Worm (Caenorhabditis elegans): ENCODE data around the gene Y43F8B.13.

Gene Y43F8B.13

ce11 chrV:19477852-19478251 lies 22.1 kb downstream of the Y43F8B.13 start, which contains the start of gene Y43F8B.9:
TSS of gene Y43F8B.9 (plus strand) at chrV:19478152.
- no peak for TF ChIP-seq lin-15B (tag; optimal IDR thresholded peaks at IDR 0.05)
- no peak for TF ChIP-seq ets-5 (GFP tag; IDR thresholded peaks at IDR 0.05)
- TF ChIP-seq grh-1 (GFP tag; IDR thresholded peaks at IDR 0.05), result no peak
- TF ChIP-seq nhr-77 (tag; optimal IDR thresholded peaks at IDR 0.05), result no peak
- TF ChIP-seq nhr-85 (tag), result peak; percentile 54
- TF ChIP-seq elt-2 (tag; optimal IDR thresholded peaks at IDR 0.05), result no peak
- no peak for TF ChIP-seq elt-3 (tag; optimal IDR thresholded peaks at IDR 0.05)

- TF ChIP-seq unc-86 (tag; optimal IDR thresholded peaks at IDR 0.05) (no peak), unc-30 (tag; optimal IDR thresholded peaks at IDR 0.05) (no peak), elt-3 (tag; optimal IDR thresholded peaks at IDR 0.05) (no peak), nhr-90 (tag; optimal IDR thresholded peaks at IDR 0.05; ENCODE audit: poor library complexity) (no peak), C16A3.4 (tag; optimal IDR thresholded peaks at IDR 0.05) (no peak), mab-9 (GFP tag; IDR thresholded peaks at IDR 0.05) (no peak), sup-37 (GFP tag; optimal IDR thresholded peaks at IDR 0.05) (no peak), lin-13 (GFP tag; optimal IDR thresholded peaks at IDR 0.05) (no peak), swsn-7 (tag; optimal IDR thresholded peaks at IDR 0.05) (no peak), nhr-19 (GFP tag; conservative IDR thresholded peaks at IDR 0.05) (no peak), alr-1 (tag; optimal IDR thresholded peaks at IDR 0.05; ENCODE audit: borderline replicate concordance) (no peak), C04F5.9 (tag; optimal IDR thresholded peaks at IDR 0.05) (no peak), egl-27 (tag; optimal IDR thresholded peaks at IDR 0.05) (no peak), blmp-1 (tag; optimal IDR thresholded peaks at IDR 0.05) (no peak)
These were observed 26.8 kb downstream of the Y43F8B.13 start, which contains the start of gene Y43F8B.22 for ce11 chrV:19482535-19482934. TSS of gene Y43F8B.22 (plus strand) at chrV:19482835.

ce11 chrV:19484507-19484906 lies 28.8 kb downstream of the Y43F8B.13 start, which contains the start of gene Y43F8B.17:
TSS of gene Y43F8B.17 (plus strand) at chrV:19484721.
- TF ChIP-seq nhr-85 (tag) (peak; percentile 58), nhr-19 (GFP tag; conservative IDR thresholded peaks at IDR 0.05) (no peak)

ce11 chrV:19485261-19485660 lies 29.5 kb downstream of the Y43F8B.13 start, which contains the start of gene Y43F8B.28:
TSS of gene Y43F8B.28 (plus strand) at chrV:19485319.
- TF ChIP-seq jun-1 (tag; optimal IDR thresholded peaks at IDR 0.05) (no peak), ceh-63 (GFP tag; optimal IDR thresholded peaks at IDR 0.05) (no peak), blmp-1 (tag; optimal IDR thresholded peaks at IDR 0.05) (no peak), lir-3 (tag; optimal IDR thresholded peaks at IDR 0.05; ENCODE audit: poor library complexity) (no peak), lin-14 (GFP tag; optimal IDR thresholded peaks at IDR 0.05) (no peak), lin-15B (tag; optimal IDR thresholded peaks at IDR 0.05) (no peak)

ce11 chrV:19485690-19486089 lies 29.9 kb downstream of the Y43F8B.13 start, which contains the start of gene Y43F8B.18:
TSS of gene Y43F8B.18 (plus strand) at chrV:19485990.
- TF ChIP-seq mep-1 (tag; optimal IDR thresholded peaks at IDR 0.05) (no peak), ama-1 (optimal IDR thresholded peaks at IDR 0.05) (no peak), aly-2 (tag; optimal IDR thresholded peaks at IDR 0.05) (no peak), mef-2 (tag; optimal IDR thresholded peaks at IDR 0.05) (no peak), efl-3 (GFP tag; optimal IDR thresholded peaks at IDR 0.05) (no peak), snpc-4 (tag; optimal IDR thresholded peaks at IDR 0.05) (no peak), snu-23 (GFP tag; optimal IDR thresholded peaks at IDR 0.05) (no peak), pax-3 (tag; optimal IDR thresholded peaks at IDR 0.05) (no peak), nhr-28 (tag; optimal IDR thresholded peaks at IDR 0.05) (no peak), ztf-11 (tag; optimal IDR thresholded peaks at IDR 0.05) (no peak), nhr-20 (tag; optimal IDR thresholded peaks at IDR 0.05) (no peak), elt-3 (tag; optimal IDR thresholded peaks at IDR 0.05) (no peak), vab-15 (tag; optimal IDR thresholded peaks at IDR 0.05) (no peak), jun-1 (tag; optimal IDR thresholded peaks at IDR 0.05) (no peak), lir-3 (tag; optimal IDR thresholded peaks at IDR 0.05; ENCODE audit: poor library complexity) (no peak)
